Fruit fly (Drosophila melanogaster) S2 (cell line): ENCODE data around the gene QIL1.

Source experiments
- CG8478 ChIP-seq: fragments of >200 bp; optimal IDR thresholded peaks from 2 replicates; lab custom pipeline; 2018
- CTCF ChIP-seq, 2 experiments: fragments of >200 bp; optimal IDR thresholded peaks; 2 replicates each; lab custom pipeline; 2018

- TF ChIP-seq CTCF (optimal IDR thresholded peaks at IDR 0.05; lab: Kevin White, UChicago) = no peak
- no peak for TF ChIP-seq CG8478 (lab: Kevin White, UChicago)
Observed at dm6 chr3L:17432947-17433346, 32.8 kb upstream of the QIL1 start, which contains the start of gene frc.
